Worm (Caenorhabditis elegans) whole organism, midembryonic: Measurements from ENCODE around the gene B0244.10.

Experiments used
- T22C8.4 ChIP-seq: fragments of 200-800 bp; sonication (Bioruptor generic); IDR thresholded peaks from 2 replicates; pipeline ENCODE4 v1.3.6; 2022; ENCODE audit warnings: missing genetic modification characterization, missing compliant biosample characterization
- cog-1 ChIP-seq: sonication (generic microtip); optimal IDR thresholded peaks from 2 replicates; lab custom pipeline; 2016; ENCODE audit warnings: missing genetic modification characterization, missing compliant biosample characterization
- flt-1 ChIP-seq: fragments of 200-800 bp; sonication (Bioruptor generic); IDR thresholded peaks from 2 replicates; pipeline ENCODE4 v1.3.6; 2022; ENCODE audit warnings: missing genetic modification characterization, missing compliant biosample characterization
- klf-2 ChIP-seq: fragments of 200-800 bp; sonication (Bioruptor generic); conservative IDR thresholded peaks from 2 replicates; pipeline ENCODE4 v1.3.6; 2022; ENCODE audit warnings: missing genetic modification reagents, missing genetic modification characterization, missing compliant biosample characterization
- med-1 ChIP-seq: sonication (generic microtip); optimal IDR thresholded peaks from 2 replicates; lab custom pipeline; 2017; ENCODE audit warnings: missing genetic modification characterization, mild to moderate bottlenecking, missing compliant biosample characterization, antibody characterized with exemption, missing genetic modification reagents; ENCODE audit not compliant: insufficient read depth
- ref-1 ChIP-seq: fragments of 200-800 bp; sonication (Bioruptor generic); conservative IDR thresholded peaks from 2 replicates; pipeline ENCODE4 v1.3.6; 2022; ENCODE audit warnings: missing genetic modification reagents, missing genetic modification characterization, missing compliant biosample characterization
- tab-1 ChIP-seq: fragments of 200-800 bp; sonication (Bioruptor generic); IDR thresholded peaks from 2 replicates; pipeline ENCODE4 v1.3.6; 2022; ENCODE audit warnings: missing genetic modification characterization, missing compliant biosample characterization
- ztf-23 ChIP-seq: fragments of 200-800 bp; sonication (Bioruptor generic); IDR thresholded peaks from 2 replicates; pipeline ENCODE4 v1.3.6; 2022; ENCODE audit warnings: missing genetic modification reagents, missing genetic modification characterization, missing compliant biosample characterization
- ztf-29 ChIP-seq: fragments of 200-800 bp; sonication (Bioruptor generic); IDR thresholded peaks from 2 replicates; pipeline ENCODE4 v1.3.6; 2022; ENCODE audit warnings: missing genetic modification reagents, missing genetic modification characterization, missing compliant biosample characterization

The B0244.10 gene

ce11 chrIII:5705228-5705888 lies 29.6 kb upstream of the B0244.10 start, which contains the start of gene swp-1:
Gene swp-1, minus strand, starts transcription at chrIII:5705525.
- TF ChIP-seq ref-1 (GFP tag; lab: Robert Waterston, UW) (no peak), tab-1 (GFP tag; lab: Robert Waterston, UW) (no peak), med-1 (no peak), flt-1 (GFP tag; lab: Robert Waterston, UW) (no peak)

ce11 chrIII:5706077-5706627 lies 28.8 kb upstream of the B0244.10 start, which contains the start of gene rpl-23:
Gene rpl-23, minus strand, starts transcription at chrIII:5706127.
- TF ChIP-seq flt-1 (GFP tag; lab: Robert Waterston, UW) (peak; percentile 66), T22C8.4 (peak; percentile 96), med-1 (no peak), klf-2 (GFP tag; lab: Robert Waterston, UW) (no peak), ztf-29 (GFP tag; lab: Robert Waterston, UW) (no peak), ref-1 (GFP tag; lab: Robert Waterston, UW) (no peak), ztf-23 (GFP tag; lab: Robert Waterston, UW) (no peak), cog-1 (peak; percentile 54), tab-1 (GFP tag; lab: Robert Waterston, UW) (no peak)

- TF ChIP-seq med-1 (no peak), T22C8.4 (no peak), klf-2 (GFP tag; lab: Robert Waterston, UW) (no peak), flt-1 (GFP tag; lab: Robert Waterston, UW) (no peak), ref-1 (GFP tag; lab: Robert Waterston, UW) (no peak), ztf-29 (GFP tag; lab: Robert Waterston, UW) (no peak), cog-1 (no peak), ztf-23 (GFP tag; lab: Robert Waterston, UW) (no peak), tab-1 (GFP tag; lab: Robert Waterston, UW) (no peak)
These were observed 27.4 kb upstream of the B0244.10 start for ce11 chrIII:5707546-5707945.

- no peak for TF ChIP-seq cog-1
- no peak for TF ChIP-seq med-1
- no peak for TF ChIP-seq ztf-29 (GFP tag; lab: Robert Waterston, UW)
- no peak for TF ChIP-seq T22C8.4
- TF ChIP-seq ztf-23 (GFP tag; lab: Robert Waterston, UW): no peak
- TF ChIP-seq tab-1 (GFP tag; lab: Robert Waterston, UW): no peak
- TF ChIP-seq ref-1 (GFP tag; lab: Robert Waterston, UW): no peak
- TF ChIP-seq flt-1 (GFP tag; lab: Robert Waterston, UW): no peak
These were observed 26.9 kb upstream of the B0244.10 start for ce11 chrIII:5708024-5708423.

- TF ChIP-seq ztf-23 (GFP tag; lab: Robert Waterston, UW) (no peak), flt-1 (GFP tag; lab: Robert Waterston, UW) (no peak), ref-1 (GFP tag; lab: Robert Waterston, UW) (no peak), T22C8.4 (no peak), klf-2 (GFP tag; lab: Robert Waterston, UW) (no peak), med-1 (no peak), tab-1 (GFP tag; lab: Robert Waterston, UW) (no peak), ztf-29 (GFP tag; lab: Robert Waterston, UW) (no peak), cog-1 (no peak)
These were observed 25.7 kb upstream of the B0244.10 start, which contains the start of gene hpo-28 for ce11 chrIII:5709224-5709623. Gene hpo-28, minus strand, starts transcription at chrIII:5709324.

- TF ChIP-seq ztf-29 (GFP tag; lab: Robert Waterston, UW) (no peak), med-1 (no peak), ref-1 (GFP tag; lab: Robert Waterston, UW) (no peak), tab-1 (GFP tag; lab: Robert Waterston, UW) (no peak), klf-2 (GFP tag; lab: Robert Waterston, UW) (no peak), cog-1 (no peak), ztf-23 (GFP tag; lab: Robert Waterston, UW) (no peak)
These were observed 24.9 kb upstream of the B0244.10 start, which contains the start of gene B0336.12 for ce11 chrIII:5710045-5710444. Gene B0336.12, minus strand, starts transcription at chrIII:5710145.

- TF ChIP-seq ref-1 (GFP tag; lab: Robert Waterston, UW) (no peak), T22C8.4 (no peak)
These were observed 24.3 kb upstream of the B0244.10 start for ce11 chrIII:5710676-5711075.

ce11 chrIII:5711242-5711641 lies 23.7 kb upstream of the B0244.10 start, which contains the start of gene rbm-26:
Gene rbm-26, plus strand, starts transcription at chrIII:5711542.
- TF ChIP-seq ref-1 (GFP tag; lab: Robert Waterston, UW): no peak
- no peak for TF ChIP-seq ztf-29 (GFP tag; lab: Robert Waterston, UW)
- no peak for TF ChIP-seq flt-1 (GFP tag; lab: Robert Waterston, UW)
- no peak for TF ChIP-seq klf-2 (GFP tag; lab: Robert Waterston, UW)
- no peak for TF ChIP-seq cog-1
- no peak for TF ChIP-seq tab-1 (GFP tag; lab: Robert Waterston, UW)
- no peak for TF ChIP-seq med-1

- no peak for TF ChIP-seq tab-1 (GFP tag; lab: Robert Waterston, UW)
- TF ChIP-seq T22C8.4: no peak
- TF ChIP-seq med-1: no peak
- no peak for TF ChIP-seq flt-1 (GFP tag; lab: Robert Waterston, UW)
These were observed 22.9 kb upstream of the B0244.10 start for ce11 chrIII:5711881-5712643.
